Worm (Caenorhabditis elegans) whole organism, L1 larva: ENCODE measurements around the gene F42G8.8.

Experiments
- ceh-82 ChIP-seq, 3 experiments: fragments of 150-350 bp in 1 of 3; sonication (generic microtip) in 2 of 3; optimal IDR thresholded peaks; 2 replicates each; lab custom pipeline; 2014 to 2017; ENCODE audit warnings: missing biosample characterization in 3 of 3, missing genetic modification characterization in 3 of 3
- fkh-4 ChIP-seq: sonication (generic microtip); optimal IDR thresholded peaks from 2 replicates; lab custom pipeline; 2016; ENCODE audit warnings: missing compliant biosample characterization, missing genetic modification characterization, borderline replicate concordance
- irx-1 ChIP-seq: sonication (generic microtip); optimal IDR thresholded peaks from 2 replicates; lab custom pipeline; 2016; ENCODE audit warnings: missing genetic modification characterization, missing compliant biosample characterization
- sup-37 ChIP-seq: fragments of 200-800 bp; sonication (Bioruptor generic); optimal IDR thresholded peaks from 2 replicates; lab custom pipeline; 2018; ENCODE audit warnings: mild to moderate bottlenecking, missing genetic modification characterization, missing compliant biosample characterization
- unc-130 ChIP-seq: fragments of 150-350 bp; optimal IDR thresholded peaks from 2 replicates; lab custom pipeline; 2017; ENCODE audit warnings: missing biosample characterization, missing genetic modification characterization, inconsistent platforms

DNA sequence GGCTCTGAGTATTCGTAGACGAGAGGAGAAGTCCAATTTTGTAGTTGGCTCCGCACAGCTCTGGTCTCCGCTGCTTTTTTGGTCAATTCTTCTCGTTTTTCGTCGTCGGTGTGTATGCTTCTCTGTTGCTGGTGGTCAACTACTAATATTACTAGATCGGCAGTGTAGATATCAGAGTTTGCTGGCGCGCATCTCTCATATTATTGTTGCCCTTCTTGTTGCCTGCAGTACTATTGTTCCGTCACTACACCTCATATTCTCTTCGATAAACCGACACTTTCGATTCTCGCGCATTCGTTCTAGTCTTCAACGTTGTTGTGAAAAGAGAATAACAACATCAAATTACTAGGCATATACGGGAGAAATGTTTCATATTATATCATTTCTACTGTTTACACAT lies 38.7 kb upstream of the F42G8.8 start:
- TF ChIP-seq fkh-4 (tag; lab: Kevin White, UChicago) = no peak
- no peak for TF ChIP-seq ceh-82 (tag; optimal IDR thresholded peaks at IDR 0.05; lab: Kevin White, UChicago)
- no peak for TF ChIP-seq sup-37
- TF ChIP-seq irx-1 = no peak
- TF ChIP-seq unc-130 (tag; lab: Kevin White, UChicago) = no peak
